Worm (Caenorhabditis elegans): Measurements from ENCODE around the gene prp-18.

- TF ChIP-seq ama-1 (optimal IDR thresholded peaks at IDR 0.05) (no peak), ztf-11 (tag; optimal IDR thresholded peaks at IDR 0.05) (no peak), elt-2 (tag; optimal IDR thresholded peaks at IDR 0.05) (no peak), elt-3 (tag; optimal IDR thresholded peaks at IDR 0.05) (no peak), fkh-10 (GFP tag; optimal IDR thresholded peaks at IDR 0.05) (no peak), hmg-11 (tag; optimal IDR thresholded peaks at IDR 0.05) (no peak), fos-1 (tag; optimal IDR thresholded peaks at IDR 0.05) (no peak)
Observed at ce11 chrIV:9863817-9864216, 20.4 kb downstream of the prp-18 start, which contains the start of gene K07F5.16.

Measured in whole organism, L3 larva.